Worm (Caenorhabditis elegans): Measurements from ENCODE around the gene C08B6.10.

The C08B6.10 gene

ce11 chrV:10160954-10161353 is 35.7 kb downstream of the C08B6.10 start, which contains the start of gene C51E3.10:
Gene C51E3.10, minus strand, starts transcription at chrV:10161134.
- TF ChIP-seq tbx-8 (GFP tag; optimal IDR thresholded peaks at IDR 0.05) (no peak), bed-3 (GFP tag; optimal IDR thresholded peaks at IDR 0.05) (no peak), sptf-1 (tag; optimal IDR thresholded peaks at IDR 0.05) (no peak), M03D4.4 (tag; optimal IDR thresholded peaks at IDR 0.05) (no peak)

DNA sequence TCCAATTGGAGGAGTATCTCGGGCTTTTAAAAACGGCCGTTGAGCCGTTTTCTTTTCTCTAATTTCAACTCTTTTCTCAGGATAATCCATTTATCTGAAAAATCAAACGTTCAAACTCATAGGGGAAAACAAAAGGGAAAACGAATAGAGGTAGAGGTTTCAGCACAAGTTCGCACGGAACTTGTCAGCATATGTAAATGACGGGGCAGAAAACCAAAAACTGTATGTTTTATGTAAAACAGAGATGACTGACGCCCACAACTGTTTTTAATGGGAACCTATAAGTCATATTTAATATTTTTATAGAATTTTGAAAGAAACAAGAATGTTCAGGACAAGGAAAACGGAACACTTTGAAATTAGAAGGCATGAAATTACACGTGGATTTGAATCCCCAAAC is 41.1 kb downstream of the C08B6.10 start, which contains the start of gene C51E3.6:
TSS of gene C51E3.6 (minus strand) at position 101 of the 400 bp plus-strand sequence.
- TF ChIP-seq lsy-2 (tag; optimal IDR thresholded peaks at IDR 0.05) (no peak), elt-3 (tag; optimal IDR thresholded peaks at IDR 0.05) (no peak), mab-5 (tag; optimal IDR thresholded peaks at IDR 0.05) (no peak), unc-39 (tag; optimal IDR thresholded peaks at IDR 0.05) (no peak)

- no peak for TF ChIP-seq pha-4 (tag; optimal IDR thresholded peaks at IDR 0.05)
- TF ChIP-seq nhr-2 (tag; optimal IDR thresholded peaks at IDR 0.05), result no peak
- TF ChIP-seq sem-2 (GFP tag; optimal IDR thresholded peaks at IDR 0.05), result no peak
- no peak for TF ChIP-seq flh-1 (GFP tag; optimal IDR thresholded peaks at IDR 0.05)
- no peak for TF ChIP-seq mls-2 (tag; optimal IDR thresholded peaks at IDR 0.05)
- TF ChIP-seq lsy-2 (tag; optimal IDR thresholded peaks at IDR 0.05), result no peak
- TF ChIP-seq sptf-1 (tag; optimal IDR thresholded peaks at IDR 0.05), result no peak
- no peak for TF ChIP-seq lin-13 (tag; optimal IDR thresholded peaks at IDR 0.05)
- no peak for TF ChIP-seq ztf-11 (tag; optimal IDR thresholded peaks at IDR 0.05)
- no peak for TF ChIP-seq nhr-237 (tag; optimal IDR thresholded peaks at IDR 0.05)
- no peak for TF ChIP-seq lin-32 (GFP tag; optimal IDR thresholded peaks at IDR 0.05)
- TF ChIP-seq drap-1 (GFP tag; optimal IDR thresholded peaks at IDR 0.05), result no peak
- TF ChIP-seq unc-120 (tag; optimal IDR thresholded peaks at IDR 0.05; ENCODE audit: poor library complexity, severe bottlenecking), result no peak
- no peak for TF ChIP-seq snpc-4 (tag; optimal IDR thresholded peaks at IDR 0.05)
- no peak for TF ChIP-seq bed-3 (GFP tag; optimal IDR thresholded peaks at IDR 0.05)
- no peak for TF ChIP-seq unc-62 (GFP tag; optimal IDR thresholded peaks at IDR 0.05)
- no peak for TF ChIP-seq nhr-76 (tag; optimal IDR thresholded peaks at IDR 0.05)
These were observed 43.6 kb downstream of the C08B6.10 start for ce11 chrV:10168870-10169269.

- TF ChIP-seq ces-1 (GFP tag; optimal IDR thresholded peaks at IDR 0.05) (no peak), drap-1 (GFP tag; optimal IDR thresholded peaks at IDR 0.05) (no peak), blmp-1 (tag; optimal IDR thresholded peaks at IDR 0.05) (no peak), mab-5 (tag; optimal IDR thresholded peaks at IDR 0.05) (no peak), snpc-4 (tag; optimal IDR thresholded peaks at IDR 0.05) (no peak), sptf-1 (tag; optimal IDR thresholded peaks at IDR 0.05) (no peak), lsy-2 (tag; optimal IDR thresholded peaks at IDR 0.05) (no peak), unc-62 (GFP tag; optimal IDR thresholded peaks at IDR 0.05) (no peak), sem-2 (GFP tag; optimal IDR thresholded peaks at IDR 0.05) (no peak), mep-1 (tag; optimal IDR thresholded peaks at IDR 0.05) (no peak), flh-1 (GFP tag; optimal IDR thresholded peaks at IDR 0.05) (no peak), tbx-8 (GFP tag; optimal IDR thresholded peaks at IDR 0.05) (no peak), nhr-2 (tag; optimal IDR thresholded peaks at IDR 0.05) (no peak)
These were observed 48.4 kb downstream of the C08B6.10 start, which contains the start of gene egl-3 for ce11 chrV:10173653-10174052. Gene egl-3, minus strand, starts transcription at chrV:10173753.

DNA sequence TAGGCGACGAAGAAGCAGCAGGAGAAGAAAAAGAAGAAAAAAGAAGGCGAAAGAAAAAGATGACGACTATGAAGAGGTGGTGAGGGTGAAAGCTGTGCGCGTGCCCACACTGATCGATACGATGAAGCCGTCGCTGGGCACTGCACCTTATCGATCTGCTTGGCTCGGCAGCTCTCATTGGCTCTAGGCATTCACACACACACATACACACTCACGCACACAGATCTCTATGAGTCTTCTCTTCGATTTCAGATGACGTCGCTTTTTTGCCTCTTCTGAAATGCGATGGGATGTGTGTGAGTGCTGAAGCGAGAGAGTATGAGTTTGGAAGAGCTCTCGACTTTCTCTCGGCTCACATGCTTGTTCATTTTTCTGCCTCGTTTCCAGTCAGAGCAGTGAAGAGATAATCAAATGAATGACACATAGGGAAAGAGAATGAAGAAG is 49.4 kb downstream of the C08B6.10 start:
- TF ChIP-seq elt-3 (tag; optimal IDR thresholded peaks at IDR 0.05), result no peak
- peak; percentile 12 for TF ChIP-seq unc-62 (GFP tag; optimal IDR thresholded peaks at IDR 0.05)
- peak; percentile 69 for TF ChIP-seq mls-2 (tag; optimal IDR thresholded peaks at IDR 0.05)
- peak; percentile 90 for TF ChIP-seq ces-1 (GFP tag; optimal IDR thresholded peaks at IDR 0.05)
- TF ChIP-seq flh-1 (GFP tag; optimal IDR thresholded peaks at IDR 0.05), result no peak
